Worm (Caenorhabditis elegans) whole organism, late embryonic: ENCODE results near the gene ceh-19.

ENCODE experiments used
- C38D4.7 ChIP-seq: fragments of 200-800 bp; sonication (Bioruptor generic); optimal IDR thresholded peaks from 2 replicates; lab custom pipeline; 2018; ENCODE audit warnings: mild to moderate bottlenecking, missing genetic modification characterization, moderate library complexity, missing compliant biosample characterization
- K02D7.2 ChIP-seq: sonication (generic microtip); optimal IDR thresholded peaks from 2 replicates; lab custom pipeline; 2017; ENCODE audit warnings: mild to moderate bottlenecking, missing genetic modification characterization, missing compliant biosample characterization
- Y22D7AL.16 ChIP-seq: sonication (generic microtip); optimal IDR thresholded peaks from 2 replicates; lab custom pipeline; 2016; ENCODE audit warnings: missing genetic modification characterization, missing compliant biosample characterization
- ahr-1 ChIP-seq: sonication (generic microtip); optimal IDR thresholded peaks from 2 replicates; lab custom pipeline; 2016; ENCODE audit warnings: missing genetic modification characterization, missing compliant biosample characterization
- ceh-14 ChIP-seq: sonication (generic microtip); optimal IDR thresholded peaks from 2 replicates; lab custom pipeline; 2016; ENCODE audit warnings: missing genotype, missing genetic modification characterization, missing compliant biosample characterization
- ceh-18 ChIP-seq: sonication (generic microtip); optimal IDR thresholded peaks from 2 replicates; lab custom pipeline; 2016; ENCODE audit warnings: missing genetic modification characterization, missing compliant biosample characterization
- ceh-19 ChIP-seq: fragments of 200-800 bp; sonication (Bioruptor generic); optimal IDR thresholded peaks from 2 replicates; lab custom pipeline; 2018; ENCODE audit warnings: mild to moderate bottlenecking, missing genetic modification characterization, missing compliant biosample characterization
- ceh-2 ChIP-seq: sonication (generic microtip); optimal IDR thresholded peaks from 2 replicates; lab custom pipeline; 2016; ENCODE audit warnings: missing genotype, missing genetic modification characterization, missing compliant biosample characterization
- ceh-22 ChIP-seq: sonication (generic microtip); optimal IDR thresholded peaks from 2 replicates; lab custom pipeline; 2017; ENCODE audit warnings: missing biosample characterization, missing genetic modification characterization
- ceh-24 ChIP-seq: sonication (generic microtip); optimal IDR thresholded peaks from 2 replicates; lab custom pipeline; 2016; ENCODE audit warnings: mild to moderate bottlenecking, missing genetic modification characterization, missing compliant biosample characterization
- ceh-45 ChIP-seq: fragments of 200-800 bp; sonication (Bioruptor generic); IDR thresholded peaks from 2 replicates; pipeline ENCODE4 v1.3.6; 2022; ENCODE audit warnings: missing genetic modification reagents, missing genetic modification characterization, missing compliant biosample characterization
- ceh-48 ChIP-seq: sonication (generic microtip); optimal IDR thresholded peaks from 2 replicates; lab custom pipeline; 2016; ENCODE audit warnings: missing genetic modification characterization, inconsistent platforms, missing compliant biosample characterization
- ceh-6 ChIP-seq: fragments of 200-800 bp; sonication (Bioruptor generic); optimal IDR thresholded peaks from 2 replicates; lab custom pipeline; 2018; ENCODE audit warnings: mild to moderate bottlenecking, missing genetic modification characterization, missing compliant biosample characterization
- ceh-9 ChIP-seq: sonication (generic microtip); optimal IDR thresholded peaks from 2 replicates; lab custom pipeline; 2016; ENCODE audit warnings: mild to moderate bottlenecking, missing genetic modification characterization, inconsistent platforms, missing compliant biosample characterization
- dve-1 ChIP-seq: sonication (generic microtip); optimal IDR thresholded peaks from 2 replicates; lab custom pipeline; 2017; ENCODE audit warnings: antibody characterized with exemption, mild to moderate bottlenecking, missing genetic modification characterization, missing compliant biosample characterization
- elt-2 ChIP-seq: sonication (generic microtip); optimal IDR thresholded peaks from 2 replicates; lab custom pipeline; 2016; ENCODE audit warnings: missing genetic modification reagents, missing genetic modification characterization, missing compliant biosample characterization
- elt-4 ChIP-seq: sonication (generic microtip); optimal IDR thresholded peaks from 2 replicates; lab custom pipeline; 2016; ENCODE audit warnings: missing genetic modification characterization, missing compliant biosample characterization
- eyg-1 ChIP-seq: sonication (generic microtip); optimal IDR thresholded peaks from 2 replicates; lab custom pipeline; 2016; ENCODE audit warnings: missing genotype, missing genetic modification characterization, missing compliant biosample characterization
- fax-1 ChIP-seq: sonication (generic microtip); optimal IDR thresholded peaks from 2 replicates; lab custom pipeline; 2016; ENCODE audit warnings: missing genotype, missing genetic modification characterization, missing compliant biosample characterization
- hlh-15 ChIP-seq: sonication (generic microtip); optimal IDR thresholded peaks from 2 replicates; lab custom pipeline; 2016; ENCODE audit warnings: missing genetic modification characterization, missing compliant biosample characterization
- hlh-30 ChIP-seq: sonication (generic microtip); optimal IDR thresholded peaks from 2 replicates; lab custom pipeline; 2017; ENCODE audit warnings: antibody characterized with exemption, missing genetic modification characterization, missing compliant biosample characterization; ENCODE audit not compliant: insufficient read depth
- hlh-8 ChIP-seq: sonication (generic microtip); optimal IDR thresholded peaks from 2 replicates; lab custom pipeline; 2016; ENCODE audit warnings: missing genotype, missing genetic modification characterization, missing compliant biosample characterization
- lin-11 ChIP-seq: fragments of 200-800 bp; sonication (Bioruptor generic); optimal IDR thresholded peaks from 2 replicates; lab custom pipeline; 2018; ENCODE audit warnings: mild to moderate bottlenecking, missing genetic modification characterization, missing compliant biosample characterization
- madf-2 ChIP-seq: sonication (generic microtip); optimal IDR thresholded peaks from 2 replicates; lab custom pipeline; 2017; ENCODE audit warnings: missing genetic modification characterization, missing compliant biosample characterization
- pag-3 ChIP-seq: sonication (generic microtip); optimal IDR thresholded peaks from 2 replicates; lab custom pipeline; 2016; ENCODE audit warnings: missing compliant biosample characterization, missing genetic modification characterization, borderline replicate concordance
- pat-9 ChIP-seq: fragments of 200-800 bp; sonication (Bioruptor generic); optimal IDR thresholded peaks from 2 replicates; lab custom pipeline; 2018; ENCODE audit warnings: mild to moderate bottlenecking, missing genetic modification characterization, moderate library complexity, missing compliant biosample characterization
- pax-1 ChIP-seq: fragments of 150-350 bp; optimal IDR thresholded peaks from 2 replicates; lab custom pipeline; 2014; ENCODE audit warnings: missing biosample characterization, missing genetic modification characterization
- pha-4 ChIP-seq: fragments of 150-350 bp; optimal IDR thresholded peaks from 2 replicates; lab custom pipeline; 2018; ENCODE audit warnings: missing biosample characterization, missing genetic modification reagents, missing genetic modification characterization
- pros-1 ChIP-seq: fragments of 150-350 bp; optimal IDR thresholded peaks from 2 replicates; lab custom pipeline; 2014; ENCODE audit warnings: missing biosample characterization, missing genetic modification reagents, missing genetic modification characterization
- ref-2 ChIP-seq: sonication (generic microtip); optimal IDR thresholded peaks from 2 replicates; lab custom pipeline; 2016; ENCODE audit warnings: missing genetic modification characterization, missing compliant biosample characterization
- rnt-1 ChIP-seq: sonication (generic microtip); optimal IDR thresholded peaks from 2 replicates; lab custom pipeline; 2016; ENCODE audit warnings: missing genetic modification characterization, missing compliant biosample characterization
- syd-9 ChIP-seq: sonication (generic microtip); optimal IDR thresholded peaks from 2 replicates; lab custom pipeline; 2016; ENCODE audit warnings: mild to moderate bottlenecking, missing genetic modification characterization, moderate library complexity, missing compliant biosample characterization
- tbx-2 ChIP-seq: sonication (generic microtip); optimal IDR thresholded peaks from 2 replicates; lab custom pipeline; 2016; ENCODE audit warnings: missing genetic modification characterization, missing compliant biosample characterization
- unc-42 ChIP-seq: sonication (generic microtip); optimal IDR thresholded peaks from 2 replicates; lab custom pipeline; 2016; ENCODE audit warnings: missing genotype, missing genetic modification characterization, missing compliant biosample characterization
- zip-5 ChIP-seq: sonication (generic microtip); optimal IDR thresholded peaks from 2 replicates; lab custom pipeline; 2016; ENCODE audit warnings: missing genetic modification characterization, missing compliant biosample characterization
- ztf-16 ChIP-seq: sonication (generic microtip); optimal IDR thresholded peaks from 2 replicates; lab custom pipeline; 2017; ENCODE audit warnings: missing genetic modification characterization, missing compliant biosample characterization

The ceh-19 gene

ce11 chrIV:7955849-7956248 is at the start of gene ceh-19:
Gene ceh-19 (minus strand): TSS chrIV:7955949.
- TF ChIP-seq hlh-8 (tag; lab: Kevin White, UChicago), result no peak
- TF ChIP-seq ceh-2, result no peak
- no peak for TF ChIP-seq C38D4.7 (GFP tag; lab: Kevin White, UChicago)
- TF ChIP-seq ceh-19 (GFP tag; lab: Kevin White, UChicago), result no peak
- TF ChIP-seq ahr-1 (tag; lab: Kevin White, UChicago), result no peak
- no peak for TF ChIP-seq unc-42 (tag; lab: Kevin White, UChicago)
- TF ChIP-seq pat-9 (tag; lab: Kevin White, UChicago), result no peak
- no peak for TF ChIP-seq ceh-14 (tag; lab: Kevin White, UChicago)
- no peak for TF ChIP-seq elt-4 (tag; lab: Kevin White, UChicago)
- TF ChIP-seq rnt-1 (tag; lab: Kevin White, UChicago), result no peak
- TF ChIP-seq, all 69 proteins: peak for 0

DNA sequence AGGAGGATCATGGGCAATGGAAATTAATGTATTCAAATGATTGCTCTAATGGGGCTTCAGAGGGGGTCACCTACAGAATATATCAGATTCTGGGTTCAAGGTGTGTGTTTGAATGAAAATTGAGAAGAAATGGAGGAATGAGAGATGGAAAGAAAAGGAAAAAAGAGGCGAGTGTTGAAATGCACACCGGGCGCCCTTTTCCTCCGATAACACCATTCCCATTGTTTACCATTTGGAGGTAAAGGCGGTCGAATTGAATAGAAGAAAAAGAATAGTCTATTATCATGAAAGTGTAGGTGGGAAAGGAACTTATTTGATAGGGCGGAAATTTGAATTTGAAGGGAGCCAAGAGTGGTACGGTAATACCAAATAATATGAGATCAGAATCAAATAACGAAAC is 49.6 kb upstream of the ceh-19 start:
- TF ChIP-seq madf-2, result no peak
- no peak for TF ChIP-seq pax-1
- no peak for TF ChIP-seq Y22D7AL.16 (tag; lab: Kevin White, UChicago)
- TF ChIP-seq K02D7.2 (tag; lab: Kevin White, UChicago), result no peak
- no peak for TF ChIP-seq lin-11 (tag; lab: Kevin White, UChicago)
- TF ChIP-seq, all 69 proteins: peak for 0

- TF ChIP-seq ceh-48 (no peak), rnt-1 (tag; lab: Kevin White, UChicago) (no peak), pha-4 (tag; lab: Kevin White, UChicago) (no peak), pros-1 (no peak), ceh-18 (tag; lab: Kevin White, UChicago) (no peak), pag-3 (tag; lab: Kevin White, UChicago) (no peak), hlh-30 (no peak), ref-2 (tag; lab: Kevin White, UChicago) (no peak), ceh-24 (tag; lab: Kevin White, UChicago) (no peak), ceh-45 (no peak), zip-5 (tag; lab: Kevin White, UChicago) (no peak), ceh-14 (tag; lab: Kevin White, UChicago) (no peak), hlh-15 (no peak), fax-1 (tag; lab: Kevin White, UChicago) (no peak), lin-11 (tag; lab: Kevin White, UChicago) (no peak), ceh-9 (no peak), dve-1 (no peak)
These were observed 48.3 kb upstream of the ceh-19 start, which contains the start of gene rig-4 for ce11 chrIV:8004019-8004418. Gene rig-4 (minus strand): TSS chrIV:8004119.

- TF ChIP-seq ztf-16 (tag; lab: Kevin White, UChicago), result no peak
- no peak for TF ChIP-seq eyg-1 (tag; lab: Kevin White, UChicago)
- no peak for TF ChIP-seq ceh-6
- no peak for TF ChIP-seq ceh-14 (tag; lab: Kevin White, UChicago)
- no peak for TF ChIP-seq ceh-22 (tag; lab: Kevin White, UChicago)
- TF ChIP-seq elt-2 (tag; lab: Kevin White, UChicago), result no peak
- TF ChIP-seq madf-2, result no peak
These were observed 45.0 kb upstream of the ceh-19 start for ce11 chrIV:8000763-8001162.

- TF ChIP-seq tbx-2 (tag; lab: Kevin White, UChicago), result no peak
- no peak for TF ChIP-seq ceh-24 (tag; lab: Kevin White, UChicago)
- TF ChIP-seq syd-9 (tag; lab: Kevin White, UChicago), result no peak
- TF ChIP-seq, all 69 proteins: peak for 0
These were observed 39.0 kb upstream of the ceh-19 start for ce11 chrIV:7994715-7995114.
